Worm (Caenorhabditis elegans) whole organism, early embryonic: ENCODE measurements around the gene icap-1.

Experiments used
- B0310.2 ChIP-seq: sonication (generic microtip); optimal IDR thresholded peaks from 2 replicates; lab custom pipeline; 2016; ENCODE audit warnings: mild to moderate bottlenecking, missing genetic modification characterization, missing compliant biosample characterization
- aly-1 ChIP-seq: sonication (generic microtip); optimal IDR thresholded peaks from 2 replicates; lab custom pipeline; 2016; ENCODE audit warnings: missing genetic modification characterization, missing compliant biosample characterization
- ama-1 ChIP-seq: fragments of 150-350 bp; optimal IDR thresholded peaks from 2 replicates; lab custom pipeline; 2014
- ceh-13 ChIP-seq: fragments of 200-800 bp; sonication (Bioruptor generic); optimal IDR thresholded peaks from 2 replicates; lab custom pipeline; 2018; ENCODE audit warnings: mild to moderate bottlenecking, missing genetic modification characterization, missing compliant biosample characterization
- ceh-36 ChIP-seq: sonication (generic microtip); optimal IDR thresholded peaks from 2 replicates; lab custom pipeline; 2016; ENCODE audit warnings: missing genetic modification characterization, inconsistent platforms, missing compliant biosample characterization
- flt-1 ChIP-seq: fragments of 200-800 bp; sonication (Bioruptor generic); IDR thresholded peaks from 2 replicates; pipeline ENCODE4 v1.3.6; 2022; ENCODE audit warnings: missing genetic modification characterization, missing compliant biosample characterization
- hmbx-1 ChIP-seq: sonication (generic microtip); optimal IDR thresholded peaks from 2 replicates; lab custom pipeline; 2016; ENCODE audit warnings: mild to moderate bottlenecking, missing genetic modification characterization, missing compliant biosample characterization
- hnd-1 ChIP-seq: sonication (generic microtip); optimal IDR thresholded peaks from 2 replicates; lab custom pipeline; 2016; ENCODE audit warnings: missing genetic modification characterization, missing compliant biosample characterization
- tbx-11 ChIP-seq: fragments of 200-800 bp; sonication (Bioruptor generic); IDR thresholded peaks from 2 replicates; pipeline ENCODE4 v1.3.6; 2022; ENCODE audit warnings: missing genetic modification characterization, missing compliant biosample characterization
- tbx-37 ChIP-seq: fragments of 200-800 bp; sonication (Bioruptor generic); conservative IDR thresholded peaks from 2 replicates; pipeline ENCODE4 v1.3.6; 2022; ENCODE audit warnings: missing genetic modification reagents, missing genetic modification characterization, missing compliant biosample characterization

ce11 chrIV:13826363-13826762, 39.6 kb upstream of the icap-1 start:
- TF ChIP-seq flt-1 (GFP tag; lab: Robert Waterston, UW) (no peak), hmbx-1 (no peak), ama-1 (no peak), ceh-13 (GFP tag; lab: Kevin White, UChicago) (no peak), B0310.2 (tag; lab: Kevin White, UChicago) (no peak), aly-1 (tag; lab: Kevin White, UChicago) (no peak), tbx-37 (GFP tag; lab: Robert Waterston, UW) (no peak), ceh-36 (no peak), tbx-11 (GFP tag; lab: Robert Waterston, UW) (no peak), hnd-1 (tag; lab: Kevin White, UChicago) (no peak)
